Fruit fly (Drosophila melanogaster): ENCODE measurements around the gene Rat1.

Rat1 gene

dm6 chr2L:6913964-6914363 lies 6.1 kb downstream of the Rat1 start, which contains the start of gene Wee1 (continued):
- peak; percentile 95 for TF ChIP-seq Dp (GFP tag; optimal IDR thresholded peaks at IDR 0.05)
- peak; percentile 50; the same call in 1 of the 3 replicates for TF ChIP-seq row (GFP tag; IDR thresholded peaks at IDR 0.05)
- TF ChIP-seq CG13287 (GFP tag; IDR thresholded peaks at IDR 0.05; ENCODE audit: partially characterized antibody) = peak; percentile 32; the same call in 1 of the 2 replicates
- peak; percentile 16; the same call in 1 of the 2 replicates for TF ChIP-seq unc-4 (GFP tag; IDR thresholded peaks at IDR 0.05; ENCODE audit: partially characterized antibody)
- TF ChIP-seq E2f2 (GFP tag; IDR thresholded peaks at IDR 0.05) = peak; percentile 97
- no peak for TF ChIP-seq Fer1 (GFP tag; optimal IDR thresholded peaks at IDR 0.05)
- TF ChIP-seq eve (GFP tag; optimal IDR thresholded peaks at IDR 0.05) = no peak
- peak; percentile 51 for TF ChIP-seq CG15514 (GFP tag; optimal IDR thresholded peaks at IDR 0.05)
- no peak for TF ChIP-seq Eip74EF (GFP tag; optimal IDR thresholded peaks at IDR 0.05)
- TF ChIP-seq grau (tag; optimal IDR thresholded peaks at IDR 0.05) = no peak
- peak; percentile 56 for TF ChIP-seq stwl (tag; optimal IDR thresholded peaks at IDR 0.05)
- no peak for TF ChIP-seq CG1647 (GFP tag; optimal IDR thresholded peaks at IDR 0.05)
- peak; percentile 84 for TF ChIP-seq nmo (GFP tag; optimal IDR thresholded peaks at IDR 0.05)
- TF ChIP-seq schlank (tag; optimal IDR thresholded peaks at IDR 0.05) = no peak
- TF ChIP-seq fu2 (GFP tag; optimal IDR thresholded peaks at IDR 0.05) = no peak
- TF ChIP-seq CG12104 (GFP tag; optimal IDR thresholded peaks at IDR 0.05) = no peak
- no peak for TF ChIP-seq Oaz (GFP tag; IDR thresholded peaks at IDR 0.05)
- TF ChIP-seq btn (GFP tag; optimal IDR thresholded peaks at IDR 0.05) = no peak
- peak; percentile 65 for TF ChIP-seq CG17186 (GFP tag; optimal IDR thresholded peaks at IDR 0.05)
- no peak for TF ChIP-seq CG11085 (GFP tag; IDR thresholded peaks at IDR 0.05)
- TF ChIP-seq ATbp (GFP tag; optimal IDR thresholded peaks at IDR 0.05) = no peak
- peak; percentile 99 for TF ChIP-seq nerfin-1 (tag; optimal IDR thresholded peaks at IDR 0.05)
- peak; percentile 63; the same call in 1 of the 4 replicates for TF ChIP-seq chinmo (GFP tag; IDR thresholded peaks at IDR 0.05; ENCODE audit: partially characterized antibody)
- TF ChIP-seq twi (tag; optimal IDR thresholded peaks at IDR 0.05) = no peak
- TF ChIP-seq Abd-B (GFP tag; optimal IDR thresholded peaks at IDR 0.05) = no peak
- TF ChIP-seq zfh1 (GFP tag; IDR thresholded peaks at IDR 0.05) = no peak
- TF ChIP-seq CG4617 (GFP tag; optimal IDR thresholded peaks at IDR 0.05; ENCODE audit: borderline replicate concordance) = peak; percentile 78
- TF ChIP-seq CG17829 (tag; optimal IDR thresholded peaks at IDR 0.05) = peak; percentile 50
- TF ChIP-seq dan (GFP tag; IDR thresholded peaks at IDR 0.05) = no peak
- TF ChIP-seq Meics (GFP tag; optimal IDR thresholded peaks at IDR 0.05) = no peak
- TF ChIP-seq BEAF-32 (GFP tag; optimal IDR thresholded peaks at IDR 0.05) = peak; percentile 47
- no peak for TF ChIP-seq ap (GFP tag; IDR thresholded peaks at IDR 0.05)
- TF ChIP-seq prd (optimal IDR thresholded peaks at IDR 0.05) = no peak
- TF ChIP-seq prd (GFP tag; IDR thresholded peaks at IDR 0.05) = no peak
- TF ChIP-seq Optix (GFP tag; IDR thresholded peaks at IDR 0.05) = no peak
- no peak for TF ChIP-seq yki (optimal IDR thresholded peaks at IDR 0.05)
- TF ChIP-seq CG30020 (tag; optimal IDR thresholded peaks at IDR 0.05) = peak; percentile 28
- TF ChIP-seq jigr1 (GFP tag; IDR thresholded peaks at IDR 0.05) = no peak
- TF ChIP-seq CG14667 (GFP tag; IDR thresholded peaks at IDR 0.05) = no peak
- TF ChIP-seq pzg (GFP tag; optimal IDR thresholded peaks at IDR 0.05) = peak; percentile 96
- no peak for TF ChIP-seq Awh (GFP tag; IDR thresholded peaks at IDR 0.05)
- TF ChIP-seq YL-1 (GFP tag; optimal IDR thresholded peaks at IDR 0.05) = peak; percentile 75
- TF ChIP-seq unpg (GFP tag; optimal IDR thresholded peaks at IDR 0.05) = no peak
- TF ChIP-seq MESR4 (GFP tag; optimal IDR thresholded peaks at IDR 0.05) = peak; percentile 59
- no peak for TF ChIP-seq tna (GFP tag; IDR thresholded peaks at IDR 0.05; ENCODE audit: partially characterized antibody)
- TF ChIP-seq Lhr (GFP tag; optimal IDR thresholded peaks at IDR 0.05) = peak; percentile 71
- TF ChIP-seq ewg (GFP tag; optimal IDR thresholded peaks at IDR 0.05) = peak; percentile 25
- no peak for TF ChIP-seq al (GFP tag; IDR thresholded peaks at IDR 0.05)
- no peak for TF ChIP-seq zen (tag; optimal IDR thresholded peaks at IDR 0.05)
- TF ChIP-seq CHES-1-like (GFP tag; optimal IDR thresholded peaks at IDR 0.05) = peak; percentile 66
- no peak for TF ChIP-seq HmgD (GFP tag; optimal IDR thresholded peaks at IDR 0.05)
